Worm (Caenorhabditis elegans) whole organism, L3 larva: ENCODE measurements around the gene Y69H2.1.

Experiments used
- ZK546.5 ChIP-seq: sonication (generic microtip); optimal IDR thresholded peaks from 2 replicates; lab custom pipeline; 2017; ENCODE audit warnings: missing biosample characterization, missing genetic modification characterization
- ama-1 ChIP-seq: fragments of 150-350 bp; optimal IDR thresholded peaks from 2 replicates; lab custom pipeline; 2018
- egl-5 ChIP-seq: fragments of 150-350 bp; optimal IDR thresholded peaks from 2 replicates; lab custom pipeline; 2017; ENCODE audit warnings: missing biosample characterization, missing genetic modification reagents, missing genetic modification characterization, inconsistent platforms
- elt-1 ChIP-seq: fragments of 150-350 bp; optimal IDR thresholded peaks from 2 replicates; lab custom pipeline; 2014; ENCODE audit warnings: missing biosample characterization, missing genetic modification characterization
- elt-2 ChIP-seq: sonication (generic microtip); optimal IDR thresholded peaks from 2 replicates; lab custom pipeline; 2016; ENCODE audit warnings: missing genetic modification reagents, mild to moderate bottlenecking, missing genetic modification characterization, missing compliant biosample characterization
- nhr-11 ChIP-seq: fragments of 150-350 bp; optimal IDR thresholded peaks from 2 replicates; lab custom pipeline; 2014; ENCODE audit warnings: missing biosample characterization, missing genetic modification characterization
- nhr-237 ChIP-seq: fragments of 150-350 bp; optimal IDR thresholded peaks from 2 replicates; lab custom pipeline; 2014; ENCODE audit warnings: missing biosample characterization, missing genetic modification characterization
- nhr-28 ChIP-seq: fragments of 150-350 bp; optimal IDR thresholded peaks from 2 replicates; lab custom pipeline; 2014; ENCODE audit warnings: missing biosample characterization, missing genetic modification characterization
- nhr-77 ChIP-seq: fragments of 150-350 bp; optimal IDR thresholded peaks from 2 replicates; lab custom pipeline; 2014; ENCODE audit warnings: missing biosample characterization, missing genetic modification characterization
- pqm-1 ChIP-seq: fragments of 150-350 bp; optimal IDR thresholded peaks from 2 replicates; lab custom pipeline; 2017; ENCODE audit warnings: missing biosample characterization, missing genetic modification characterization, inconsistent platforms
- snpc-4 ChIP-seq: fragments of 150-350 bp; optimal IDR thresholded peaks from 2 replicates; lab custom pipeline; 2014; ENCODE audit warnings: missing biosample characterization, missing genetic modification characterization
- unc-39 ChIP-seq: sonication (generic microtip); optimal IDR thresholded peaks from 4 replicates; lab custom pipeline; 2017; ENCODE audit warnings: missing biosample characterization, missing genetic modification characterization
- zag-1 ChIP-seq: fragments of 150-350 bp; optimal IDR thresholded peaks from 2 replicates; lab custom pipeline; 2014; ENCODE audit warnings: missing biosample characterization, missing genetic modification characterization
- ztf-4 ChIP-seq: fragments of 150-350 bp; optimal IDR thresholded peaks from 2 replicates; lab custom pipeline; 2014; ENCODE audit warnings: missing biosample characterization, missing genetic modification characterization

DNA sequence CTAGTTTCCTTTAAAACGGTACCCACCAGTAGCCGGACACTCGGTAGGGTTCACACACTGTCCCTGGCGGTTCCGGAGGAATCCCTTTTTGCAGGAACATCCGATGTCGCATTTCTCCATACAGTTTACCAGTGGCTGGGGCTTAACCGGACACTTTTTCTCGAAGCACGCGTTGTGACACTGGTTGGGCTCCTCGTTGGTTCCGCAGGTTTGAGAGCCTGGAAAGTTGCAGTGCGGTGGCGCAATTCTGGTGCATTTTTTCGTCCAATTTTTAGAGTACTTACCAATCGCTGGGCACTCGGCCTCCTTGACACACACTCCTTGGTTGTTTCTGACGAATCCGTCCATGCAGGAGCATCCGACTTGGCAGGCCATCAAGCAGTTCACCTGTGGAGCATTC, 40.0 kb upstream of the Y69H2.1 start:
- TF ChIP-seq ztf-4 (tag; lab: Kevin White, UChicago) (no peak), pqm-1 (tag; lab: Kevin White, UChicago) (no peak), nhr-77 (tag; lab: Kevin White, UChicago) (no peak), egl-5 (tag; lab: Kevin White, UChicago) (no peak), elt-1 (tag; lab: Kevin White, UChicago) (no peak), elt-2 (no peak), nhr-11 (tag; lab: Kevin White, UChicago) (no peak), nhr-28 (no peak), ZK546.5 (tag; lab: Kevin White, UChicago) (no peak), snpc-4 (tag; lab: Kevin White, UChicago) (no peak), zag-1 (tag; lab: Kevin White, UChicago) (no peak), ama-1 (lab: Kevin White, UChicago) (no peak), nhr-237 (no peak), unc-39 (no peak)
